Worm (Caenorhabditis elegans): ENCODE data around the gene ric-3.

- TF ChIP-seq hmbx-1 (tag; optimal IDR thresholded peaks at IDR 0.05): no peak
- TF ChIP-seq flt-1 (GFP tag; IDR thresholded peaks at IDR 0.05): no peak
- TF ChIP-seq ama-1 (optimal IDR thresholded peaks at IDR 0.05): no peak
- TF ChIP-seq sea-1 (GFP tag; conservative IDR thresholded peaks at IDR 0.05): no peak
- no peak for TF ChIP-seq pes-1 (GFP tag; IDR thresholded peaks at IDR 0.05)
- TF ChIP-seq tra-4 (tag; optimal IDR thresholded peaks at IDR 0.05): no peak
- no peak for TF ChIP-seq hnd-1 (tag; optimal IDR thresholded peaks at IDR 0.05)
- TF ChIP-seq hmg-4 (GFP tag; optimal IDR thresholded peaks at IDR 0.05): no peak
- TF ChIP-seq ets-7 (tag; optimal IDR thresholded peaks at IDR 0.05): no peak
- no peak for TF ChIP-seq ceh-36 (tag; optimal IDR thresholded peaks at IDR 0.05)
- no peak for TF ChIP-seq F13C5.2 (tag; optimal IDR thresholded peaks at IDR 0.05)
- no peak for TF ChIP-seq B0310.2 (tag; optimal IDR thresholded peaks at IDR 0.05)
Observed at ce11 chrIV:7812709-7813108, 5.3 kb upstream of the ric-3 start, which contains the start of gene zgpa-1.

Data from whole organism, early embryonic.